Worm (Caenorhabditis elegans) whole organism, young adult: ENCODE data around the gene mrpl-42.

Experiments
- B0035.1 ChIP-seq: sonication (generic microtip); optimal IDR thresholded peaks from 2 replicates; lab custom pipeline; 2016; ENCODE audit warnings: missing genetic modification characterization, mild to moderate bottlenecking, missing compliant biosample characterization, missing genotype, missing genetic modification reagents
- F22D6.2 ChIP-seq: sonication (generic microtip); optimal IDR thresholded peaks from 2 replicates; lab custom pipeline; 2016; ENCODE audit warnings: mild to moderate bottlenecking, missing genetic modification characterization, missing compliant biosample characterization
- F49E8.2 ChIP-seq: sonication (generic microtip); optimal IDR thresholded peaks from 3 replicates; lab custom pipeline; 2017; ENCODE audit warnings: missing genetic modification characterization, mild to moderate bottlenecking, missing compliant biosample characterization, antibody characterized with exemption, moderate library complexity; ENCODE audit not compliant: insufficient read depth
- athp-1 ChIP-seq: sonication (generic microtip); optimal IDR thresholded peaks from 2 replicates; lab custom pipeline; 2017; ENCODE audit warnings: mild to moderate bottlenecking, missing genetic modification characterization, missing compliant biosample characterization
- attf-3 ChIP-seq: fragments of 200-800 bp; sonication (Bioruptor generic); conservative IDR thresholded peaks from 2 replicates; pipeline ENCODE4 v1.3.6; 2022; ENCODE audit warnings: missing genetic modification reagents, missing genetic modification characterization, missing compliant biosample characterization
- bed-2 ChIP-seq: fragments of 200-800 bp; sonication (Bioruptor generic); IDR thresholded peaks from 2 replicates; pipeline ENCODE4 v1.3.6; 2022; ENCODE audit warnings: missing genetic modification reagents, missing genetic modification characterization, missing compliant biosample characterization
- hrde-1 ChIP-seq: sonication (generic microtip); optimal IDR thresholded peaks from 2 replicates; lab custom pipeline; 2016; ENCODE audit warnings: missing genetic modification characterization, mild to moderate bottlenecking, missing compliant biosample characterization, moderate library complexity, missing genotype, missing genetic modification reagents, borderline replicate concordance
- madf-8 ChIP-seq: fragments of 200-800 bp; sonication (Bioruptor generic); conservative IDR thresholded peaks from 2 replicates; pipeline ENCODE4 v1.3.6; 2022; ENCODE audit warnings: missing genetic modification reagents, missing genetic modification characterization, missing compliant biosample characterization
- nhr-179 ChIP-seq: sonication (generic microtip); optimal IDR thresholded peaks from 2 replicates; lab custom pipeline; 2016; ENCODE audit warnings: mild to moderate bottlenecking, missing genetic modification characterization, missing compliant biosample characterization
- pha-4 ChIP-seq: fragments of 150-350 bp; sonication (generic microtip); optimal IDR thresholded peaks from 2 replicates; lab custom pipeline; 2014; ENCODE audit warnings: missing biosample characterization, missing genetic modification reagents, missing genetic modification characterization
- repo-1 ChIP-seq: sonication (generic microtip); optimal IDR thresholded peaks from 2 replicates; lab custom pipeline; 2017; ENCODE audit warnings: mild to moderate bottlenecking, missing genetic modification characterization, missing compliant biosample characterization
- unc-130 ChIP-seq: sonication (generic microtip); optimal IDR thresholded peaks from 2 replicates; lab custom pipeline; 2016; ENCODE audit warnings: missing genetic modification reagents, missing genetic modification characterization, missing compliant biosample characterization
- ztf-6 ChIP-seq: fragments of 200-800 bp; sonication (Bioruptor generic); IDR thresholded peaks from 2 replicates; pipeline ENCODE4 v1.3.6; 2022; ENCODE audit warnings: missing genetic modification reagents, missing genetic modification characterization, missing compliant biosample characterization

- TF ChIP-seq hrde-1 (tag; lab: Kevin White, UChicago) (no peak), pha-4 (tag; lab: Kevin White, UChicago) (no peak), ztf-6 (GFP tag; lab: Robert Waterston, UW) (no peak), madf-8 (no peak), nhr-179 (tag; lab: Kevin White, UChicago) (no peak), F49E8.2 (tag; lab: Kevin White, UChicago) (no peak), athp-1 (no peak), repo-1 (tag; lab: Kevin White, UChicago) (no peak), unc-130 (GFP tag; lab: Kevin White, UChicago) (no peak), B0035.1 (tag; lab: Kevin White, UChicago) (no peak), F22D6.2 (no peak), attf-3 (GFP tag; lab: Robert Waterston, UW) (no peak), bed-2 (no peak)
Observed at ce11 chrIV:9078469-9078868, 15.8 kb downstream of the mrpl-42 start, which contains the start of gene mans-4.
